Worm (Caenorhabditis elegans) whole organism, L4/young adult: ENCODE data around the gene Y37E11AL.2.

ENCODE experiments used
- W03F9.2 ChIP-seq: fragments of 150-350 bp; optimal IDR thresholded peaks from 2 replicates; lab custom pipeline; 2014; ENCODE audit warnings: missing biosample characterization, missing genetic modification characterization
- dao-5 ChIP-seq: sonication (generic microtip); optimal IDR thresholded peaks from 2 replicates; lab custom pipeline; 2016; ENCODE audit warnings: missing genotype, missing genetic modification characterization, moderate library complexity, missing compliant biosample characterization
- him-1 ChIP-seq: sonication (generic microtip); optimal IDR thresholded peaks from 2 replicates; lab custom pipeline; 2016; ENCODE audit warnings: missing genotype, missing genetic modification reagents, missing genetic modification characterization, missing compliant biosample characterization

- TF ChIP-seq dao-5 (tag; lab: Kevin White, UChicago) = no peak
- no peak for TF ChIP-seq him-1
- TF ChIP-seq W03F9.2 (tag; lab: Kevin White, UChicago) = no peak
Measured at ce11 chrIV:3694638-3695037, 3.7 kb upstream of the Y37E11AL.2 start, which contains the start of the genes taf-6.2 and Y37E11AL.3.
